Worm (Caenorhabditis elegans): ENCODE measurements around the gene str-138.

The str-138 gene

ce11 chrV:8058359-8058758, at the start of gene str-138:
Gene str-138 (plus strand): TSS chrV:8058659.
- TF ChIP-seq die-1 (tag; optimal IDR thresholded peaks at IDR 0.05) (no peak), snpc-3.4 (tag; optimal IDR thresholded peaks at IDR 0.05) (no peak), F33H1.4 (GFP tag; IDR thresholded peaks at IDR 0.05) (no peak), K11D2.4 (GFP tag; IDR thresholded peaks at IDR 0.05) (no peak), repo-1 (tag; optimal IDR thresholded peaks at IDR 0.05) (no peak), F55B11.4 (tag; optimal IDR thresholded peaks at IDR 0.05; ENCODE audit: borderline replicate concordance, insufficient read depth) (no peak), lin-26 (GFP tag; IDR thresholded peaks at IDR 0.05) (no peak), egl-44 (GFP tag; IDR thresholded peaks at IDR 0.05) (no peak), ceh-27 (GFP tag; optimal IDR thresholded peaks at IDR 0.05) (no peak), madf-8 (GFP tag; conservative IDR thresholded peaks at IDR 0.05) (no peak), hmg-20 (GFP tag; IDR thresholded peaks at IDR 0.05) (no peak), ztf-6 (GFP tag; IDR thresholded peaks at IDR 0.05) (no peak), lin-35 (GFP tag; optimal IDR thresholded peaks at IDR 0.05) (no peak), Y79H2A.3 (GFP tag; conservative IDR thresholded peaks at IDR 0.05) (no peak)

DNA sequence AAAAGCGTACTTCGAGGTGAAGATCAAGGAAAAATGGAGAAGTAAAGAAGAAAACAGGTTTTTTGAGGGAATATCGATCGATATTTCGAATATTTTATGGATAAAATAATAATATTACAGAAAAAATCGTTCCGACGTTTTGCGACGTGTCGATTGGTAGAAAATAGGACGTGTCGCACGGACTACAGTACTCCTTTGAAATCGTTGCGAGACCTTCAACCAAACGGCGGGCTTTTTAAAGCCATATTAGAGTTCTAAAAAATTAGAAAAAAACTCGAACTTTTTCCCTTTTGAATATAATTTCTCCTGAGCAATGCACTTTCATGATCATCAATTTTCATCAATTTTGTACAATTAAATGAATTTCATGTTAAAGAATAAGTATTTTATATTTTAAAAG, 48.4 kb upstream of the str-138 start, which contains the start of gene Y97E10AR.4:
Gene Y97E10AR.4, minus strand, starts transcription at position 131 of the 400 bp plus-strand sequence.
- no peak for TF ChIP-seq repo-1 (tag; optimal IDR thresholded peaks at IDR 0.05)
- no peak for TF ChIP-seq egl-44 (GFP tag; IDR thresholded peaks at IDR 0.05)
- no peak for TF ChIP-seq pbrm-1 (GFP tag; IDR thresholded peaks at IDR 0.05)
- 0 out of 2 replicates have a peak, but pooled peaks have one; percentile 26 for TF ChIP-seq madf-8 (GFP tag; conservative IDR thresholded peaks at IDR 0.05)
- TF ChIP-seq dpl-1 (GFP tag; optimal IDR thresholded peaks at IDR 0.05): no peak
- no peak for TF ChIP-seq snpc-4 (GFP tag; optimal IDR thresholded peaks at IDR 0.05)
- peak in 1 of 4 experiments; percentile 6 for TF ChIP-seq snpc-4 (tag; optimal IDR thresholded peaks at IDR 0.05)
- TF ChIP-seq F52B5.7 (tag; optimal IDR thresholded peaks at IDR 0.05): no peak
- TF ChIP-seq snpc-1.3 (tag; optimal IDR thresholded peaks at IDR 0.05; ENCODE audit: insufficient read depth): peak; percentile 8
- no peak for TF ChIP-seq lin-26 (GFP tag; IDR thresholded peaks at IDR 0.05)
- TF ChIP-seq Y95B8A.8 (GFP tag; IDR thresholded peaks at IDR 0.05): no peak
- TF ChIP-seq Y53F4B.3 (GFP tag; IDR thresholded peaks at IDR 0.05): no peak
- TF ChIP-seq nhr-27 (tag; optimal IDR thresholded peaks at IDR 0.05): no peak
- TF ChIP-seq zim-3 (tag; optimal IDR thresholded peaks at IDR 0.05): no peak
- TF ChIP-seq let-526 (GFP tag; IDR thresholded peaks at IDR 0.05): no peak
- TF ChIP-seq him-1 (tag; optimal IDR thresholded peaks at IDR 0.05): no peak
- no peak for TF ChIP-seq lsy-27 (tag; optimal IDR thresholded peaks at IDR 0.05; ENCODE audit: borderline replicate concordance, insufficient read depth)
- no peak for TF ChIP-seq F57C9.4 (tag; optimal IDR thresholded peaks at IDR 0.05)
- peak; percentile 66 for TF ChIP-seq lsl-1 (GFP tag; optimal IDR thresholded peaks at IDR 0.05)
- no peak for TF ChIP-seq attf-6 (GFP tag; IDR thresholded peaks at IDR 0.05)
- no peak for TF ChIP-seq bed-2 (GFP tag; IDR thresholded peaks at IDR 0.05)
- TF ChIP-seq xnd-1 (tag; optimal IDR thresholded peaks at IDR 0.05): no peak
- no peak for TF ChIP-seq zfh-2 (GFP tag; conservative IDR thresholded peaks at IDR 0.05)
- 0 out of 2 replicates have a peak, but pooled peaks have one; percentile 7 for TF ChIP-seq hmg-1.2 (GFP tag; IDR thresholded peaks at IDR 0.05)
- no peak for TF ChIP-seq bed-1 (GFP tag; IDR thresholded peaks at IDR 0.05)
- no peak for TF ChIP-seq hrde-1 (tag; optimal IDR thresholded peaks at IDR 0.05; ENCODE audit: borderline replicate concordance)
- TF ChIP-seq aptf-2 (GFP tag; conservative IDR thresholded peaks at IDR 0.05): no peak
- no peak for TF ChIP-seq attf-5 (GFP tag; optimal IDR thresholded peaks at IDR 0.05)
- TF ChIP-seq snpc-1.1 (tag; optimal IDR thresholded peaks at IDR 0.05; ENCODE audit: insufficient read depth): no peak
- no peak for TF ChIP-seq akir-1 (GFP tag; optimal IDR thresholded peaks at IDR 0.05)
- TF ChIP-seq tlf-1 (GFP tag; optimal IDR thresholded peaks at IDR 0.05): no peak
- TF ChIP-seq F33H1.4 (GFP tag; IDR thresholded peaks at IDR 0.05): peak; percentile 57
- no peak for TF ChIP-seq dpff-1 (tag; optimal IDR thresholded peaks at IDR 0.05)
- TF ChIP-seq F55B11.4 (tag; optimal IDR thresholded peaks at IDR 0.05; ENCODE audit: borderline replicate concordance, insufficient read depth): no peak
- TF ChIP-seq madf-6 (GFP tag; IDR thresholded peaks at IDR 0.05): peak; percentile 39; the same call in 1 of the 2 replicates

All from whole organism, young adult.